Worm (Caenorhabditis elegans): ENCODE data around the gene ehs-1.

ce11 chrII:5833136-5833535 lies 12.6 kb downstream of the ehs-1 start, which contains the start of gene gtap-1:
- TF ChIP-seq him-1 (tag; optimal IDR thresholded peaks at IDR 0.05) (no peak), W03F9.2 (tag; optimal IDR thresholded peaks at IDR 0.05) (no peak)

Data from whole organism, L4/young adult.